Fruit fly (Drosophila melanogaster) whole organism, wandering third instar larva: Measurements from ENCODE around the gene CG10237.

Source experiments
- Dfd ChIP-seq: fragments of >200 bp; optimal IDR thresholded peaks from 2 replicates; lab custom pipeline; 2017; ENCODE audit warnings: missing biosample characterization, missing genetic modification characterization
- Hr78 ChIP-seq: fragments of >200 bp; optimal IDR thresholded peaks from 2 replicates; lab custom pipeline; 2017; ENCODE audit warnings: missing biosample characterization, missing genetic modification characterization
- Mio ChIP-seq: sonication (Bioruptor generic); optimal IDR thresholded peaks from 2 replicates; lab custom pipeline; 2016; ENCODE audit warnings: missing biosample characterization, missing genetic modification characterization
- OdsH ChIP-seq: fragments of 200-800 bp; sonication (Bioruptor generic); optimal IDR thresholded peaks from 2 replicates; lab custom pipeline; 2016; ENCODE audit warnings: missing biosample characterization, mild to moderate bottlenecking, missing genetic modification characterization
- pan ChIP-seq: fragments of >200 bp; optimal IDR thresholded peaks from 2 replicates; lab custom pipeline; 2017
- usp ChIP-seq: fragments of >200 bp; optimal IDR thresholded peaks from 2 replicates; lab custom pipeline; 2017; ENCODE audit warnings: missing biosample characterization, missing genetic modification characterization

- no peak for TF ChIP-seq pan (lab: Kevin White, UChicago)
- no peak for TF ChIP-seq usp (GFP tag; lab: Kevin White, UChicago)
- TF ChIP-seq OdsH (GFP tag; lab: Kevin White, UChicago): no peak
- TF ChIP-seq Hr78 (GFP tag; lab: Kevin White, UChicago): no peak
- no peak for TF ChIP-seq Mio (GFP tag; lab: Kevin White, UChicago)
- no peak for TF ChIP-seq Dfd
Measured at dm6 chr2L:19441339-19441738, 1.2 kb downstream of the CG10237 start.
